Fruit fly (Drosophila melanogaster) whole organism, embryonic: Measurements from ENCODE around the gene foi.
A peak's percentile ranks its signal among the peaks of the same experiment; 100 is the strongest.

Experiments
- Ada2b ChIP-seq: fragments of 200-800 bp; sonication (Bioruptor generic); IDR thresholded peaks from 2 replicates; pipeline ENCODE4 v1.3.6; 2022; ENCODE audit warnings: missing biosample characterization, missing genetic modification characterization
- B-H2 ChIP-seq: fragments of 200-800 bp; sonication (Bioruptor generic); optimal IDR thresholded peaks from 2 replicates; lab custom pipeline; 2018; ENCODE audit warnings: missing biosample characterization, mild to moderate bottlenecking, missing genetic modification characterization
- Blimp-1 ChIP-seq: fragments of 200-800 bp; sonication (Bioruptor generic); optimal IDR thresholded peaks from 3 replicates; lab custom pipeline; 2018; ENCODE audit warnings: missing biosample characterization, missing genetic modification characterization, mild to moderate bottlenecking, moderate library complexity, missing genetic modification reagents
- Bteb2 ChIP-seq: fragments of 200-800 bp; sonication (Bioruptor generic); optimal IDR thresholded peaks from 2 replicates; lab custom pipeline; 2016; ENCODE audit warnings: missing biosample characterization, missing genetic modification characterization
- CG10147 ChIP-seq: fragments of 200-800 bp; sonication (Bioruptor generic); optimal IDR thresholded peaks from 2 replicates; lab custom pipeline; 2019; ENCODE audit warnings: missing biosample characterization, mild to moderate bottlenecking, missing genetic modification characterization, moderate library complexity
- CG12155 ChIP-seq: fragments of 200-800 bp; sonication (Bioruptor generic); optimal IDR thresholded peaks from 3 replicates; lab custom pipeline; 2016; ENCODE audit warnings: missing biosample characterization, missing genetic modification characterization
- CG14014 ChIP-seq: fragments of 200-800 bp; sonication (Bioruptor generic); IDR thresholded peaks from 2 replicates; pipeline ENCODE4 v1.3.6; 2022; ENCODE audit warnings: missing biosample characterization, missing genetic modification characterization
- CG16863 ChIP-seq: fragments of 200-800 bp; sonication (Bioruptor generic); optimal IDR thresholded peaks from 3 replicates; lab custom pipeline; 2016; ENCODE audit warnings: missing biosample characterization, missing genetic modification characterization
- CG17186 ChIP-seq: fragments of 200-800 bp; sonication (Bioruptor generic); optimal IDR thresholded peaks from 3 replicates; lab custom pipeline; 2017; ENCODE audit warnings: missing biosample characterization, missing genetic modification reagents, missing genetic modification characterization
- CG17359 ChIP-seq: fragments of 200-800 bp; sonication (Bioruptor generic); optimal IDR thresholded peaks from 3 replicates; lab custom pipeline; 2018; ENCODE audit warnings: missing biosample characterization, mild to moderate bottlenecking, missing genetic modification characterization, moderate library complexity
- CG18764 ChIP-seq: fragments of 200-800 bp; sonication (Bioruptor generic); optimal IDR thresholded peaks from 3 replicates; lab custom pipeline; 2016; ENCODE audit warnings: missing biosample characterization, missing genetic modification characterization
- CG34422 ChIP-seq: fragments of 200-800 bp; sonication (Bioruptor generic); IDR thresholded peaks from 3 replicates; pipeline ENCODE4 v1.3.6; 2022; ENCODE audit warnings: missing biosample characterization, missing genetic modification characterization
- CG5953 ChIP-seq: fragments of 200-800 bp; sonication (Bioruptor generic); IDR thresholded peaks from 2 replicates; pipeline ENCODE4 v1.3.6; 2022; ENCODE audit warnings: missing biosample characterization, missing genetic modification characterization
- CG6272 ChIP-seq: fragments of 200-800 bp; sonication (Bioruptor generic); IDR thresholded peaks from 2 replicates; pipeline ENCODE4 v1.3.6; 2022; ENCODE audit warnings: missing biosample characterization, missing genetic modification characterization
- CG7928 ChIP-seq: fragments of 200-800 bp; sonication (Bioruptor generic); optimal IDR thresholded peaks from 2 replicates; lab custom pipeline; 2017; ENCODE audit warnings: missing biosample characterization, mild to moderate bottlenecking, missing genetic modification characterization
- CG9437 ChIP-seq: fragments of 200-800 bp; sonication (Bioruptor generic); optimal IDR thresholded peaks from 2 replicates; lab custom pipeline; 2018; ENCODE audit warnings: missing biosample characterization, mild to moderate bottlenecking, missing genetic modification characterization
- Drgx ChIP-seq: fragments of 200-800 bp; sonication (Bioruptor generic); IDR thresholded peaks from 2 replicates; pipeline ENCODE4 v1.3.6; 2022; ENCODE audit warnings: missing biosample characterization, missing genetic modification characterization
- Fer1 ChIP-seq: fragments of 200-800 bp; sonication (Bioruptor generic); optimal IDR thresholded peaks from 2 replicates; lab custom pipeline; 2017; ENCODE audit warnings: missing biosample characterization, mild to moderate bottlenecking, missing genetic modification characterization
- Fer2 ChIP-seq: fragments of 200-800 bp; sonication (Bioruptor generic); optimal IDR thresholded peaks from 2 replicates; lab custom pipeline; 2018; ENCODE audit warnings: missing biosample characterization, mild to moderate bottlenecking, missing genetic modification characterization, moderate library complexity
- HLHmδ ChIP-seq: fragments of 200-800 bp; sonication (Bioruptor generic); optimal IDR thresholded peaks from 2 replicates; lab custom pipeline; 2018; ENCODE audit warnings: missing biosample characterization, mild to moderate bottlenecking, missing genetic modification characterization, moderate library complexity
- MBD-R2 ChIP-seq: fragments of 200-800 bp; sonication (Bioruptor generic); IDR thresholded peaks from 2 replicates; pipeline ENCODE4 v1.3.6; 2022; ENCODE audit warnings: missing biosample characterization, missing genetic modification characterization
- Max ChIP-seq: fragments of 200-800 bp; sonication (Bioruptor generic); optimal IDR thresholded peaks from 2 replicates; lab custom pipeline; 2016; ENCODE audit warnings: missing biosample characterization, mild to moderate bottlenecking, missing genetic modification characterization
- Med ChIP-seq: fragments of 200-800 bp; sonication (Bioruptor generic); peaks from one replicate; lab custom pipeline; 2016; ENCODE audit warnings: missing biosample characterization, missing genetic modification characterization, mild to moderate bottlenecking, inconsistent platforms, moderate library complexity
- Nf-YB ChIP-seq: fragments of 200-800 bp; sonication (Bioruptor generic); optimal IDR thresholded peaks from 3 replicates; lab custom pipeline; 2019; ENCODE audit warnings: missing biosample characterization, mild to moderate bottlenecking, missing genetic modification characterization, moderate library complexity
- Nf-YC ChIP-seq: fragments of 200-800 bp; optimal IDR thresholded peaks from 3 replicates; lab custom pipeline; 2019; ENCODE audit warnings: missing biosample characterization, mild to moderate bottlenecking, missing genetic modification characterization, moderate library complexity
- Six4 ChIP-seq: fragments of 200-800 bp; sonication (Bioruptor generic); optimal IDR thresholded peaks from 2 replicates; lab custom pipeline; 2016; ENCODE audit warnings: missing biosample characterization, missing genetic modification characterization
- Sry-β ChIP-seq: fragments of 200-800 bp; sonication (Bioruptor generic); optimal IDR thresholded peaks from 2 replicates; lab custom pipeline; 2018; ENCODE audit warnings: missing biosample characterization, mild to moderate bottlenecking, missing genetic modification characterization, moderate library complexity
- Xbp1 ChIP-seq: fragments of 200-800 bp; sonication (Bioruptor generic); optimal IDR thresholded peaks from 3 replicates; lab custom pipeline; 2016; ENCODE audit warnings: missing biosample characterization, mild to moderate bottlenecking, missing genetic modification characterization
- Xrp1 ChIP-seq: fragments of 200-800 bp; sonication (Bioruptor generic); IDR thresholded peaks from 2 replicates; pipeline ENCODE4 v1.3.6; 2022; ENCODE audit warnings: missing biosample characterization, missing genetic modification characterization
- ac ChIP-seq: fragments of 200-800 bp; sonication (Bioruptor generic); optimal IDR thresholded peaks from 3 replicates; lab custom pipeline; 2017; ENCODE audit warnings: missing biosample characterization, mild to moderate bottlenecking, missing genetic modification characterization
- ash1 ChIP-seq: fragments of 200-800 bp; sonication (Bioruptor generic); optimal IDR thresholded peaks from 2 replicates; lab custom pipeline; 2018; ENCODE audit warnings: missing biosample characterization, mild to moderate bottlenecking, missing genetic modification characterization
- ato ChIP-seq: fragments of 200-800 bp; sonication (Bioruptor generic); IDR thresholded peaks from 2 replicates; pipeline ENCODE4 v1.3.6; 2022; ENCODE audit warnings: missing biosample characterization, missing genetic modification characterization; ENCODE audit not compliant: partially characterized antibody
- bcd ChIP-seq: fragments of 200-800 bp; sonication (Bioruptor generic); optimal IDR thresholded peaks from 2 replicates; lab custom pipeline; 2017; ENCODE audit warnings: missing biosample characterization, mild to moderate bottlenecking, missing genetic modification characterization
- cg ChIP-seq: fragments of 200-800 bp; sonication (Bioruptor generic); optimal IDR thresholded peaks from 3 replicates; lab custom pipeline; 2019; ENCODE audit warnings: missing biosample characterization, mild to moderate bottlenecking, missing genetic modification characterization, moderate library complexity
- exex ChIP-seq: fragments of 200-800 bp; sonication (Bioruptor generic); optimal IDR thresholded peaks from 4 replicates; lab custom pipeline; 2018; ENCODE audit warnings: missing biosample characterization, mild to moderate bottlenecking, missing genetic modification characterization, moderate library complexity
- fd3F ChIP-seq: fragments of 200-800 bp; sonication (Bioruptor generic); optimal IDR thresholded peaks from 2 replicates; lab custom pipeline; 2018; ENCODE audit warnings: missing biosample characterization, mild to moderate bottlenecking, missing genetic modification characterization, moderate library complexity
- fd96Cb ChIP-seq: fragments of 200-800 bp; sonication (Bioruptor generic); optimal IDR thresholded peaks from 2 replicates; lab custom pipeline; 2018; ENCODE audit warnings: missing biosample characterization, mild to moderate bottlenecking, missing genetic modification characterization, moderate library complexity
- gce ChIP-seq: fragments of 200-800 bp; sonication (Bioruptor generic); IDR thresholded peaks from 3 replicates; pipeline ENCODE4 v1.3.6; 2022; ENCODE audit warnings: missing biosample characterization, missing genetic modification characterization
- insv ChIP-seq, 2 experiments: fragments of 200-800 bp; sonication (Bioruptor generic); optimal IDR thresholded peaks; 3 replicates each; lab custom pipeline; 2016 to 2018; ENCODE audit warnings: missing biosample characterization in 2 of 2, missing genetic modification characterization in 2 of 2
- kni ChIP-seq: fragments of 200-800 bp; sonication (Bioruptor generic); optimal IDR thresholded peaks from 3 replicates; lab custom pipeline; 2017; ENCODE audit warnings: mild to moderate bottlenecking, missing biosample characterization, missing genetic modification reagents, missing genetic modification characterization
- lab ChIP-seq: fragments of 200-800 bp; sonication (Bioruptor generic); optimal IDR thresholded peaks from 3 replicates; lab custom pipeline; 2017; ENCODE audit warnings: missing biosample characterization, missing genetic modification characterization, mild to moderate bottlenecking, moderate library complexity, missing genetic modification reagents
- mirr ChIP-seq: fragments of 200-800 bp; sonication (Bioruptor generic); optimal IDR thresholded peaks from 3 replicates; lab custom pipeline; 2018; ENCODE audit warnings: missing biosample characterization, mild to moderate bottlenecking, missing genetic modification characterization
- nerfin-2 ChIP-seq: fragments of 200-800 bp; sonication (Bioruptor generic); IDR thresholded peaks from 2 replicates; pipeline ENCODE4 v1.3.6; 2022; ENCODE audit warnings: missing biosample characterization, missing genetic modification characterization; ENCODE audit not compliant: partially characterized antibody
- pum ChIP-seq: fragments of 200-800 bp; sonication (Bioruptor generic); optimal IDR thresholded peaks from 2 replicates; lab custom pipeline; 2016; ENCODE audit warnings: missing biosample characterization, missing genetic modification characterization
- pzg ChIP-seq: fragments of 200-800 bp; sonication (Bioruptor generic); optimal IDR thresholded peaks from 3 replicates; lab custom pipeline; 2018; ENCODE audit warnings: missing biosample characterization, mild to moderate bottlenecking, missing genetic modification characterization, moderate library complexity
- slou ChIP-seq: fragments of 200-800 bp; sonication (Bioruptor generic); optimal IDR thresholded peaks from 3 replicates; lab custom pipeline; 2016; ENCODE audit warnings: missing biosample characterization, missing genetic modification characterization
- usp ChIP-seq: fragments of >200 bp; optimal IDR thresholded peaks from 2 replicates; lab custom pipeline; 2017; ENCODE audit warnings: missing biosample characterization, missing genetic modification characterization
- wdn ChIP-seq: fragments of 200-800 bp; sonication (Bioruptor generic); IDR thresholded peaks from 2 replicates; pipeline ENCODE4 v1.3.6; 2022; ENCODE audit warnings: missing biosample characterization, missing genetic modification characterization
- wor ChIP-seq: fragments of 200-800 bp; sonication (Bioruptor generic); IDR thresholded peaks from 2 replicates; pipeline ENCODE4 v1.3.6; 2022; ENCODE audit warnings: missing biosample characterization, missing genetic modification characterization
- zfh2 ChIP-seq: fragments of 200-800 bp; sonication (Bioruptor generic); optimal IDR thresholded peaks from 2 replicates; lab custom pipeline; 2016; ENCODE audit warnings: missing biosample characterization, missing genetic modification characterization

foi gene

DNA sequence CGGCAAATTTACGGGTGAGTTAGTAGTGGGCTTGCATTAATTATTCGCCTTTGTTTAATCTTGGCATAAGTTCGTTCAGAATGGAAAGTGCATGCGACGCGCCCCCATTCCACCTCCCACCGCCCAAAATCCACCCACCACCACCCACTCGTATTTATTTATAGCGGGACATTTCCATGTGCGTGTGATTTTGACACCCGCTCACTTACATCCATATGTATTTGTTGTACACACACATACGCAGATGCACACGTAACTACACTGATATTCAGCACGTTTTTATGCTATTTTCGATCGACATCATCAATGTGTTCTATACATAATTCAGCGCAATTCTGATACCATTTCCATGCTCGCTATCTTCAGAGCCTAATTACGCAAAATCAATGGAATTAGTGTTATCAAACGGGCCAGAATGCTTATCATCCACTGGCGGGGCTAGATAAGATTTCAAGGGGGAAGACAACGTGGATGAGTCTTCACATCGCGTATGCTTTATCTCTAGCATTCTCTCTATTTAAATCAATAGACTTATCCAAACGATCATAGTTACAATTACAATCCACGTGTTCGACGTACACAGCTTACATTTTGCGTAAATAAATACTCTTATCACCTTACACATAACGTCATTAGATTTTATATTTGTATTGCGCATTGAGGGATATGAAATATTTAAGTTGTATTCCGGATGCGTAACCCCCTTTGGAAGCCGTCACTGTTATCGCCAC, 812 bp downstream of the foi start (continued):
- TF ChIP-seq ac (GFP tag; lab: Kevin White, UChicago) (no peak), Max (GFP tag; lab: Kevin White, UChicago) (no peak), Sry-β (GFP tag; lab: Kevin White, UChicago) (no peak), slou (GFP tag; lab: Kevin White, UChicago) (no peak), Six4 (GFP tag; lab: Kevin White, UChicago) (no peak), lab (GFP tag; lab: Kevin White, UChicago) (peak; percentile 28), MBD-R2 (no peak), exex (peak; percentile 99), CG7928 (no peak), Blimp-1 (GFP tag; lab: Kevin White, UChicago) (no peak), CG9437 (GFP tag; lab: Kevin White, UChicago) (peak; percentile 19), zfh2 (peak; percentile 58), Xbp1 (GFP tag; lab: Kevin White, UChicago) (peak; percentile 24), fd3F (GFP tag; lab: Kevin White, UChicago) (no peak), mirr (GFP tag; lab: Kevin White, UChicago) (peak; percentile 87), CG10147 (GFP tag; lab: Kevin White, UChicago) (no peak), Nf-YC (tag; lab: Kevin White, UChicago) (peak; percentile 31), Fer2 (tag; lab: Kevin White, UChicago) (peak; percentile 7), Med (GFP tag; lab: Kevin White, UChicago) (peak; percentile 87), Xrp1 (GFP tag; lab: Robert Waterston, UW) (no peak; the same call in 1 of the 2 replicates), CG34422 (no peak), ash1 (GFP tag; lab: Kevin White, UChicago) (no peak), cg (peak; percentile 84), kni (GFP tag; lab: Kevin White, UChicago) (no peak), Nf-YB (GFP tag; lab: Kevin White, UChicago) (no peak), CG14014 (no peak), pzg (GFP tag; lab: Kevin White, UChicago) (no peak), CG12155 (GFP tag; lab: Kevin White, UChicago) (peak; percentile 32), gce (GFP tag; lab: Robert Waterston, UW) (no peak), fd96Cb (tag; lab: Kevin White, UChicago) (no peak), wdn (no peak), CG5953 (no peak), CG17359 (tag; lab: Kevin White, UChicago) (peak; percentile 19), CG16863 (peak; percentile 1), nerfin-2 (GFP tag; lab: Robert Waterston, UW) (no peak), CG18764 (no peak), Bteb2 (GFP tag; lab: Kevin White, UChicago) (no peak), usp (no peak), pum (no peak), Ada2b (no peak), B-H2 (GFP tag; lab: Kevin White, UChicago) (no peak), wor (GFP tag; lab: Robert Waterston, UW) (no peak), HLHmδ (GFP tag; lab: Kevin White, UChicago) (no peak), ato (GFP tag; lab: Robert Waterston, UW) (no peak), CG6272 (GFP tag; lab: Robert Waterston, UW) (no peak), CG17186 (no peak), bcd (peak; percentile 21), Fer1 (peak; percentile 63), insv (GFP tag; optimal IDR thresholded peaks at IDR 0.05; lab: Kevin White, UChicago) (no peak), Drgx (GFP tag; lab: Robert Waterston, UW) (no peak)
